Worm (Caenorhabditis elegans): ENCODE measurements around the gene mfsd-11.

DNA sequence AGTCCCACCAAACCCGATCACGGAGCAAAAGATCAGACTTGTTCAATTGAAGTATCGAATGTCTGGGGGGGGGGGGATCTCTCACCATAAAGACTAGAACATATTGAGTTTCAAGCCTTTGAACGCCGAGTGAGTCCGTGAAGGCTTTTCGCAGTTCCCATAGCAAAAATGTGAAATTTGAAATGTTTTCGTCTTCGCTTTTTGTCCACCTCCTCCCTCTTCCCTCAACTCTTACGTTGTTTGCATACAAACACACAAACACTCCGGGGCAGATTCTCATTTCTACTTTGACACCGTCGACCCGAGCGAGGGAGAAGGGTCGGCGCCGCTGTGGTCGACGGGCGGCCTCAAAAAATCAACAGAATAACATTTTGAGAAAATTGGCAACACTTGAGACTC lies 25.2 kb upstream of the mfsd-11 start:
- TF ChIP-seq T22C8.4 (GFP tag; IDR thresholded peaks at IDR 0.05): no peak
- no peak for TF ChIP-seq ztf-29 (GFP tag; IDR thresholded peaks at IDR 0.05)
- no peak for TF ChIP-seq med-1 (GFP tag; optimal IDR thresholded peaks at IDR 0.05; ENCODE audit: insufficient read depth)

Data from whole organism, midembryonic.